Worm (Caenorhabditis elegans): ENCODE results near the gene srh-118.

- TF ChIP-seq aly-2 (tag; optimal IDR thresholded peaks at IDR 0.05) (no peak), nhr-6 (tag; optimal IDR thresholded peaks at IDR 0.05) (no peak), hif-1 (tag; optimal IDR thresholded peaks at IDR 0.05) (no peak), mdl-1 (tag; optimal IDR thresholded peaks at IDR 0.05) (no peak), pha-4 (GFP tag; IDR thresholded peaks at IDR 0.05) (no peak), pha-4 (tag; optimal IDR thresholded peaks at IDR 0.05) (no peak), ZK546.5 (tag; optimal IDR thresholded peaks at IDR 0.05) (no peak), spr-1 (tag; optimal IDR thresholded peaks at IDR 0.05) (no peak), ceh-82 (tag; optimal IDR thresholded peaks at IDR 0.05) (no peak), arid-1 (GFP tag; conservative IDR thresholded peaks at IDR 0.05) (no peak), Y75B8A.6 (GFP tag; IDR thresholded peaks at IDR 0.05) (no peak), duxl-1 (tag; optimal IDR thresholded peaks at IDR 0.05; ENCODE audit: poor library complexity) (no peak), F37D6.2 (tag; optimal IDR thresholded peaks at IDR 0.05) (no peak), skn-1 (tag; optimal IDR thresholded peaks at IDR 0.05) (no peak)
These were observed 24.8 kb upstream of the srh-118 start, which contains the start of gene fbxa-136 for ce11 chrV:17520735-17521134.
